Worm (Caenorhabditis elegans) whole organism, mixed stage, embryonic: ENCODE measurements around the gene irld-52.
"Not testable (repeated sequence)": the region's sequence is repeated elsewhere in the genome, so short reads cannot be mapped to it uniquely, and the experiment has no call there.

ENCODE experiments used
- M03D4.4 ChIP-seq: sonication (generic microtip); optimal IDR thresholded peaks from 2 replicates; lab custom pipeline; 2017; ENCODE audit warnings: mild to moderate bottlenecking, missing genetic modification characterization, missing compliant biosample characterization
- bed-3 ChIP-seq: fragments of 200-800 bp; sonication (Bioruptor generic); optimal IDR thresholded peaks from 3 replicates; lab custom pipeline; 2018; ENCODE audit warnings: mild to moderate bottlenecking, missing genetic modification characterization, moderate library complexity, missing compliant biosample characterization
- blmp-1 ChIP-seq: fragments of 150-350 bp; optimal IDR thresholded peaks from 2 replicates; lab custom pipeline; 2014; ENCODE audit warnings: missing biosample characterization, missing genetic modification characterization
- ceh-39 ChIP-seq: fragments of 150-350 bp; optimal IDR thresholded peaks from 2 replicates; lab custom pipeline; 2014; ENCODE audit warnings: missing biosample characterization, missing genetic modification characterization
- ceh-43 ChIP-seq: fragments of 200-800 bp; sonication (Bioruptor generic); optimal IDR thresholded peaks from 2 replicates; lab custom pipeline; 2018; ENCODE audit warnings: mild to moderate bottlenecking, missing genetic modification characterization, moderate library complexity, missing compliant biosample characterization
- ceh-83 ChIP-seq: fragments of 200-800 bp; sonication (Bioruptor generic); optimal IDR thresholded peaks from 2 replicates; lab custom pipeline; 2018; ENCODE audit warnings: mild to moderate bottlenecking, missing genetic modification characterization, missing compliant biosample characterization
- ces-1 ChIP-seq: fragments of 150-350 bp; optimal IDR thresholded peaks from 2 replicates; lab custom pipeline; 2014; ENCODE audit warnings: missing biosample characterization, missing genetic modification reagents, missing genetic modification characterization
- drap-1 ChIP-seq: fragments of 200-800 bp; sonication (Bioruptor generic); optimal IDR thresholded peaks from 3 replicates; lab custom pipeline; 2018; ENCODE audit warnings: mild to moderate bottlenecking, missing genetic modification characterization, missing compliant biosample characterization
- elt-1 ChIP-seq: sonication (generic microtip); optimal IDR thresholded peaks from 2 replicates; lab custom pipeline; 2017; ENCODE audit warnings: missing genetic modification characterization, mild to moderate bottlenecking, missing compliant biosample characterization, antibody characterized with exemption, moderate library complexity, borderline replicate concordance; ENCODE audit not compliant: insufficient read depth
- elt-3 ChIP-seq: fragments of 150-350 bp; optimal IDR thresholded peaks from 2 replicates; lab custom pipeline; 2014; ENCODE audit warnings: missing biosample characterization, missing genetic modification characterization
- flh-1 ChIP-seq: fragments of 200-800 bp; sonication (Bioruptor generic); optimal IDR thresholded peaks from 2 replicates; lab custom pipeline; 2018; ENCODE audit warnings: mild to moderate bottlenecking, missing genetic modification characterization, moderate library complexity, missing compliant biosample characterization
- ham-2 ChIP-seq: fragments of 200-800 bp; sonication (Bioruptor generic); optimal IDR thresholded peaks from 2 replicates; lab custom pipeline; 2018; ENCODE audit warnings: mild to moderate bottlenecking, missing genetic modification characterization, missing compliant biosample characterization
- hlh-1 ChIP-seq: fragments of 150-350 bp; optimal IDR thresholded peaks from 2 replicates; lab custom pipeline; 2014; ENCODE audit warnings: missing biosample characterization, missing genetic modification reagents, missing genetic modification characterization
- lin-13 ChIP-seq: fragments of 150-350 bp; optimal IDR thresholded peaks from 2 replicates; lab custom pipeline; 2014; ENCODE audit warnings: missing biosample characterization, missing genetic modification characterization
- lsy-2 ChIP-seq: fragments of 150-350 bp; optimal IDR thresholded peaks from 2 replicates; lab custom pipeline; 2014; ENCODE audit warnings: missing biosample characterization, missing genetic modification characterization
- mab-5 ChIP-seq: fragments of 150-350 bp; optimal IDR thresholded peaks from 2 replicates; lab custom pipeline; 2014; ENCODE audit warnings: missing biosample characterization, missing genetic modification characterization
- mls-2 ChIP-seq: sonication (generic microtip); optimal IDR thresholded peaks from 2 replicates; lab custom pipeline; 2016; ENCODE audit warnings: mild to moderate bottlenecking, missing genetic modification characterization, moderate library complexity, missing compliant biosample characterization
- nhr-12 ChIP-seq: fragments of 150-350 bp; optimal IDR thresholded peaks from 2 replicates; lab custom pipeline; 2014; ENCODE audit warnings: missing biosample characterization, missing genetic modification characterization
- nhr-2 ChIP-seq: fragments of 150-350 bp; optimal IDR thresholded peaks from 2 replicates; lab custom pipeline; 2014; ENCODE audit warnings: missing biosample characterization, missing genetic modification characterization
- nhr-237 ChIP-seq: fragments of 150-350 bp; optimal IDR thresholded peaks from 2 replicates; lab custom pipeline; 2014; ENCODE audit warnings: missing biosample characterization, missing genetic modification characterization
- nhr-28 ChIP-seq: fragments of 150-350 bp; optimal IDR thresholded peaks from 2 replicates; lab custom pipeline; 2014; ENCODE audit warnings: missing biosample characterization, missing genetic modification characterization
- pha-4 ChIP-seq: fragments of 150-350 bp; optimal IDR thresholded peaks from 2 replicates; lab custom pipeline; 2018; ENCODE audit warnings: missing biosample characterization, missing genetic modification reagents, missing genetic modification characterization
- sem-2 ChIP-seq: fragments of 200-800 bp; sonication (Bioruptor generic); optimal IDR thresholded peaks from 2 replicates; lab custom pipeline; 2018; ENCODE audit warnings: mild to moderate bottlenecking, missing genetic modification characterization, missing compliant biosample characterization
- snpc-4 ChIP-seq: fragments of 150-350 bp; optimal IDR thresholded peaks from 2 replicates; lab custom pipeline; 2014; ENCODE audit warnings: missing biosample characterization, missing genetic modification characterization
- sptf-1 ChIP-seq: sonication (generic microtip); optimal IDR thresholded peaks from 2 replicates; lab custom pipeline; 2017; ENCODE audit warnings: mild to moderate bottlenecking, missing genetic modification characterization, moderate library complexity, missing compliant biosample characterization
- tbx-8 ChIP-seq: fragments of 200-800 bp; sonication (Bioruptor generic); optimal IDR thresholded peaks from 2 replicates; lab custom pipeline; 2018; ENCODE audit warnings: mild to moderate bottlenecking, missing genetic modification characterization, moderate library complexity, missing compliant biosample characterization
- unc-120 ChIP-seq: sonication (generic microtip); optimal IDR thresholded peaks from 2 replicates; lab custom pipeline; 2017; ENCODE audit warnings: missing genetic modification characterization, missing compliant biosample characterization; ENCODE audit not compliant: poor library complexity, severe bottlenecking
- unc-39 ChIP-seq: fragments of 150-350 bp; optimal IDR thresholded peaks from 2 replicates; lab custom pipeline; 2014; ENCODE audit warnings: missing biosample characterization, missing genetic modification characterization
- zip-8 ChIP-seq: fragments of 150-350 bp; optimal IDR thresholded peaks from 2 replicates; lab custom pipeline; 2014; ENCODE audit warnings: missing biosample characterization, missing genetic modification characterization

Gene irld-52

ce11 chrV:15793270-15793669, 13.8 kb downstream of the irld-52 start, which contains the start of gene T26E4.7:
Gene T26E4.7, plus strand, starts transcription at chrV:15793570.
- TF ChIP-seq zip-8 (tag; lab: Kevin White, UChicago) (no peak), ham-2 (GFP tag; lab: Kevin White, UChicago) (no peak), sptf-1 (tag; lab: Kevin White, UChicago) (no peak), ces-1 (no peak), unc-39 (tag; lab: Kevin White, UChicago) (no peak), ceh-43 (GFP tag; lab: Kevin White, UChicago) (no peak), nhr-2 (tag; lab: Kevin White, UChicago) (no peak), M03D4.4 (no peak), mab-5 (tag; lab: Kevin White, UChicago) (no peak), flh-1 (GFP tag; lab: Kevin White, UChicago) (no peak)

DNA sequence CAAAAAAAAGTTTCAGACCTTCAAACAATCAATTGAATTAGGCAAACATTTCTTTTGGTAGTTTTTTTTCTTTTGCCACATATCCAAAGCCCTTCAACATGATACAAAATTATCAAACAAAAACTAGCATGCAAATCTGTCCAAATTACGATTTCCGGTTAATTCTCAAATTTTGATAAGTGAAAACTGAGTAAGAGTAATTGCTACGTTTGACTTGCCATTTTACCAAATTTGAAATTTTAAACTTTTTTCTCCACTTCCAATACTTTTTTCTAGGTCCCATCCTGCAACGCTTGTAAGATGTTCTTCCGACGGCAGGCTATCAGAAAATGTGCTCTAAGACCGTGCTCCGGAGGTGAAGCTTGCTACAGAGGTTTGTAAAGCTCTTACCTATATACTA, 16.6 kb downstream of the irld-52 start, which contains the start of gene nhr-223:
Gene nhr-223, plus strand, starts transcription at position 301 of the 400 bp plus-strand sequence.
- TF ChIP-seq elt-1 (no peak), sptf-1 (tag; lab: Kevin White, UChicago) (no peak), pha-4 (no peak), zip-8 (tag; lab: Kevin White, UChicago) (no peak), flh-1 (GFP tag; lab: Kevin White, UChicago) (no peak), blmp-1 (tag; lab: Kevin White, UChicago) (no peak), ceh-39 (tag; lab: Kevin White, UChicago) (no peak), ceh-43 (GFP tag; lab: Kevin White, UChicago) (no peak), ceh-83 (GFP tag; lab: Kevin White, UChicago) (no peak), nhr-12 (tag; lab: Kevin White, UChicago) (no peak), elt-3 (no peak), sem-2 (GFP tag; lab: Kevin White, UChicago) (no peak), M03D4.4 (no peak), lsy-2 (tag; lab: Kevin White, UChicago) (no peak), lin-13 (no peak), nhr-2 (tag; lab: Kevin White, UChicago) (no peak)
- TF ChIP-seq, all 35 proteins: peak for 0

DNA sequence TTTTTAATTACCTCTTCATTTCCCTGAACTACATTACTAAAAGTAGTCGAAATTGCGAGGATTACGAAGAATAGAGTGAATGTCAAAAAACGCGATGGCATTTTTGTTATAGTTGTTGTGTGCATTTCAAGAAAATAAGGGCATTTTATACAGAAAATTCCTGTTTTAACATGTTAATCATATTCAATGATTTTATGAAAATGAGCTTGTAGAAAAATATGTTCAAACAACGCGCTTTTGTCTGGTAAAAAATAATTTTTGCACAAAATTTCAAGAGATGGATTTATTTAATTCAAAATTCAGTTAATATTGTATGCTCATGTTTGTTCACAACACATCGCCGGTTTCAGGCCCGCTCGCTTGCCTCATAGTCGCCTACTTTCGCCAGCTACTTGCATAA, 18.6 kb downstream of the irld-52 start, which contains the start of gene T26E4.10:
Gene T26E4.10, minus strand, starts transcription at position 101 of the 400 bp plus-strand sequence.
- no peak for TF ChIP-seq hlh-1 (tag; lab: Kevin White, UChicago)
- no peak for TF ChIP-seq nhr-237 (tag; lab: Kevin White, UChicago)
- no peak for TF ChIP-seq drap-1 (GFP tag; lab: Kevin White, UChicago)
- no peak for TF ChIP-seq bed-3 (GFP tag; lab: Kevin White, UChicago)
- no peak for TF ChIP-seq lin-13
- TF ChIP-seq flh-1 (GFP tag; lab: Kevin White, UChicago): no peak
- no peak for TF ChIP-seq elt-3
- TF ChIP-seq unc-39 (tag; lab: Kevin White, UChicago): no peak
- no peak for TF ChIP-seq sptf-1 (tag; lab: Kevin White, UChicago)
- no peak for TF ChIP-seq nhr-28
- no peak for TF ChIP-seq mls-2
- TF ChIP-seq ceh-43 (GFP tag; lab: Kevin White, UChicago): no peak
- TF ChIP-seq snpc-4 (tag; lab: Kevin White, UChicago): no peak
- TF ChIP-seq unc-120 (tag; lab: Kevin White, UChicago): no peak
- no peak for TF ChIP-seq mab-5 (tag; lab: Kevin White, UChicago)

- not testable (repeated sequence) for TF ChIP-seq unc-120 (tag; lab: Kevin White, UChicago); tbx-8; unc-39 (tag; lab: Kevin White, UChicago)
- TF ChIP-seq, all 35 proteins: peak for 0; not testable (repeated sequence) for 35
Measured at ce11 chrV:15802623-15803022, 23.1 kb downstream of the irld-52 start, which contains the start of gene T26E4.9. Gene T26E4.9, minus strand, starts transcription at chrV:15802723.

DNA sequence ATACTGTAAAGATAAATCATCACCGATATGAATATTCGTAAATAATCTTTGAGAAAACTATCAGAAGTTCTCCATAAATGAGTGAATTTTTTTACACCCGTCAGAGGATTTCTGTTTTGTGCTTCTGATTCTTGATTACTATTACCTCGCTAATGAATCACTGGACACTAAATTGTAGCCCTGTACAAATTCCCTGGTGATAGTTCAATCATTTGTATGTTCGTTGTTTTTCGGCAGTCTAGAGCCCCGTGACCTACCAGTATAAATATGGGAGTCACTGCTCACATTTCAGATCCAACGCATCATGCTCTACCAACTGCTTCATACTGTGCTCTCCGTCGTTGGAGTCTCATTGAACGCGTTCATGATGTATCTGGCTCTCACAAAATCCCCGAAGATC, 23.6 kb downstream of the irld-52 start, which contains the start of gene srd-27:
Gene srd-27, plus strand, starts transcription at position 301 of the 400 bp plus-strand sequence.
- TF ChIP-seq ceh-39 (tag; lab: Kevin White, UChicago); hlh-1 (tag; lab: Kevin White, UChicago); flh-1 (GFP tag; lab: Kevin White, UChicago): not testable (repeated sequence)
